Worm (Caenorhabditis elegans) whole organism, mixed stage, embryonic: ENCODE measurements around the gene dct-7.

Experiments
- bed-3 ChIP-seq: fragments of 200-800 bp; sonication (Bioruptor generic); optimal IDR thresholded peaks from 3 replicates; lab custom pipeline; 2018; ENCODE audit warnings: mild to moderate bottlenecking, missing genetic modification characterization, moderate library complexity, missing compliant biosample characterization
- blmp-1 ChIP-seq: fragments of 150-350 bp; optimal IDR thresholded peaks from 2 replicates; lab custom pipeline; 2014; ENCODE audit warnings: missing biosample characterization, missing genetic modification characterization
- ceh-39 ChIP-seq: fragments of 150-350 bp; optimal IDR thresholded peaks from 2 replicates; lab custom pipeline; 2014; ENCODE audit warnings: missing biosample characterization, missing genetic modification characterization
- ceh-43 ChIP-seq: fragments of 200-800 bp; sonication (Bioruptor generic); optimal IDR thresholded peaks from 2 replicates; lab custom pipeline; 2018; ENCODE audit warnings: mild to moderate bottlenecking, missing genetic modification characterization, moderate library complexity, missing compliant biosample characterization
- ceh-83 ChIP-seq: fragments of 200-800 bp; sonication (Bioruptor generic); optimal IDR thresholded peaks from 2 replicates; lab custom pipeline; 2018; ENCODE audit warnings: mild to moderate bottlenecking, missing genetic modification characterization, missing compliant biosample characterization
- ces-1 ChIP-seq: fragments of 150-350 bp; optimal IDR thresholded peaks from 2 replicates; lab custom pipeline; 2014; ENCODE audit warnings: missing biosample characterization, missing genetic modification reagents, missing genetic modification characterization
- cnd-1 ChIP-seq: fragments of 200-800 bp; sonication (Bioruptor generic); optimal IDR thresholded peaks from 2 replicates; lab custom pipeline; 2018; ENCODE audit warnings: mild to moderate bottlenecking, missing genetic modification characterization, missing compliant biosample characterization
- drap-1 ChIP-seq: fragments of 200-800 bp; sonication (Bioruptor generic); optimal IDR thresholded peaks from 3 replicates; lab custom pipeline; 2018; ENCODE audit warnings: mild to moderate bottlenecking, missing genetic modification characterization, missing compliant biosample characterization
- elt-3 ChIP-seq: fragments of 150-350 bp; optimal IDR thresholded peaks from 2 replicates; lab custom pipeline; 2014; ENCODE audit warnings: missing biosample characterization, missing genetic modification characterization
- flh-1 ChIP-seq: fragments of 200-800 bp; sonication (Bioruptor generic); optimal IDR thresholded peaks from 2 replicates; lab custom pipeline; 2018; ENCODE audit warnings: mild to moderate bottlenecking, missing genetic modification characterization, moderate library complexity, missing compliant biosample characterization
- ham-2 ChIP-seq: fragments of 200-800 bp; sonication (Bioruptor generic); optimal IDR thresholded peaks from 2 replicates; lab custom pipeline; 2018; ENCODE audit warnings: mild to moderate bottlenecking, missing genetic modification characterization, missing compliant biosample characterization
- hlh-1 ChIP-seq: fragments of 150-350 bp; optimal IDR thresholded peaks from 2 replicates; lab custom pipeline; 2014; ENCODE audit warnings: missing biosample characterization, missing genetic modification reagents, missing genetic modification characterization
- lin-13 ChIP-seq: fragments of 150-350 bp; optimal IDR thresholded peaks from 2 replicates; lab custom pipeline; 2014; ENCODE audit warnings: missing biosample characterization, missing genetic modification characterization
- lin-32 ChIP-seq: fragments of 200-800 bp; sonication (Bioruptor generic); optimal IDR thresholded peaks from 2 replicates; lab custom pipeline; 2018; ENCODE audit warnings: mild to moderate bottlenecking, missing genetic modification characterization, missing compliant biosample characterization
- lsy-2 ChIP-seq: fragments of 150-350 bp; optimal IDR thresholded peaks from 2 replicates; lab custom pipeline; 2014; ENCODE audit warnings: missing biosample characterization, missing genetic modification characterization
- mab-5 ChIP-seq: fragments of 150-350 bp; optimal IDR thresholded peaks from 2 replicates; lab custom pipeline; 2014; ENCODE audit warnings: missing biosample characterization, missing genetic modification characterization
- mep-1 ChIP-seq: fragments of 150-350 bp; optimal IDR thresholded peaks from 2 replicates; lab custom pipeline; 2017; ENCODE audit warnings: missing biosample characterization, missing genetic modification reagents, missing genetic modification characterization, inconsistent platforms
- mls-2 ChIP-seq: sonication (generic microtip); optimal IDR thresholded peaks from 2 replicates; lab custom pipeline; 2016; ENCODE audit warnings: mild to moderate bottlenecking, missing genetic modification characterization, moderate library complexity, missing compliant biosample characterization
- nhr-12 ChIP-seq: fragments of 150-350 bp; optimal IDR thresholded peaks from 2 replicates; lab custom pipeline; 2014; ENCODE audit warnings: missing biosample characterization, missing genetic modification characterization
- nhr-2 ChIP-seq: fragments of 150-350 bp; optimal IDR thresholded peaks from 2 replicates; lab custom pipeline; 2014; ENCODE audit warnings: missing biosample characterization, missing genetic modification characterization
- nhr-237 ChIP-seq: fragments of 150-350 bp; optimal IDR thresholded peaks from 2 replicates; lab custom pipeline; 2014; ENCODE audit warnings: missing biosample characterization, missing genetic modification characterization
- nhr-76 ChIP-seq: sonication (generic microtip); optimal IDR thresholded peaks from 2 replicates; lab custom pipeline; 2017; ENCODE audit warnings: missing biosample characterization, missing genetic modification characterization
- pha-4 ChIP-seq: fragments of 150-350 bp; optimal IDR thresholded peaks from 2 replicates; lab custom pipeline; 2018; ENCODE audit warnings: missing biosample characterization, missing genetic modification reagents, missing genetic modification characterization
- sem-2 ChIP-seq: fragments of 200-800 bp; sonication (Bioruptor generic); optimal IDR thresholded peaks from 2 replicates; lab custom pipeline; 2018; ENCODE audit warnings: mild to moderate bottlenecking, missing genetic modification characterization, missing compliant biosample characterization
- snpc-4 ChIP-seq: fragments of 150-350 bp; optimal IDR thresholded peaks from 2 replicates; lab custom pipeline; 2014; ENCODE audit warnings: missing biosample characterization, missing genetic modification characterization
- sptf-1 ChIP-seq: sonication (generic microtip); optimal IDR thresholded peaks from 2 replicates; lab custom pipeline; 2017; ENCODE audit warnings: mild to moderate bottlenecking, missing genetic modification characterization, moderate library complexity, missing compliant biosample characterization
- tbx-8 ChIP-seq: fragments of 200-800 bp; sonication (Bioruptor generic); optimal IDR thresholded peaks from 2 replicates; lab custom pipeline; 2018; ENCODE audit warnings: mild to moderate bottlenecking, missing genetic modification characterization, moderate library complexity, missing compliant biosample characterization
- unc-120 ChIP-seq: sonication (generic microtip); optimal IDR thresholded peaks from 2 replicates; lab custom pipeline; 2017; ENCODE audit warnings: missing genetic modification characterization, missing compliant biosample characterization; ENCODE audit not compliant: poor library complexity, severe bottlenecking
- unc-39 ChIP-seq: fragments of 150-350 bp; optimal IDR thresholded peaks from 2 replicates; lab custom pipeline; 2014; ENCODE audit warnings: missing biosample characterization, missing genetic modification characterization
- unc-62 ChIP-seq: fragments of 150-350 bp; optimal IDR thresholded peaks from 2 replicates; lab custom pipeline; 2014; ENCODE audit warnings: missing biosample characterization, missing genetic modification reagents, missing genetic modification characterization
- zip-8 ChIP-seq: fragments of 150-350 bp; optimal IDR thresholded peaks from 2 replicates; lab custom pipeline; 2014; ENCODE audit warnings: missing biosample characterization, missing genetic modification characterization

Gene dct-7

ce11 chrIV:4264649-4265048 is 25.7 kb downstream of the dct-7 start:
- no peak for TF ChIP-seq bed-3
- TF ChIP-seq flh-1 (GFP tag; lab: Kevin White, UChicago), result no peak
- no peak for TF ChIP-seq sem-2 (GFP tag; lab: Kevin White, UChicago)
- no peak for TF ChIP-seq elt-3 (tag; lab: Kevin White, UChicago)
- TF ChIP-seq mep-1 (tag; lab: Kevin White, UChicago), result no peak
- no peak for TF ChIP-seq sptf-1
- no peak for TF ChIP-seq lin-32 (GFP tag; lab: Kevin White, UChicago)
- TF ChIP-seq unc-39, result no peak
- TF ChIP-seq nhr-76 (tag; lab: Kevin White, UChicago), result no peak
- TF ChIP-seq pha-4 (tag; lab: Kevin White, UChicago), result no peak

- TF ChIP-seq unc-39 (no peak), tbx-8 (no peak), lin-32 (GFP tag; lab: Kevin White, UChicago) (no peak), hlh-1 (tag; lab: Kevin White, UChicago) (no peak), nhr-237 (tag; lab: Kevin White, UChicago) (no peak), mep-1 (tag; lab: Kevin White, UChicago) (no peak), unc-120 (tag; lab: Kevin White, UChicago) (no peak), nhr-76 (tag; lab: Kevin White, UChicago) (no peak), ceh-83 (GFP tag; lab: Kevin White, UChicago) (no peak), ceh-43 (no peak), mab-5 (tag; lab: Kevin White, UChicago) (no peak), ceh-39 (tag; lab: Kevin White, UChicago) (no peak), lin-13 (tag; lab: Kevin White, UChicago) (no peak), sem-2 (GFP tag; lab: Kevin White, UChicago) (no peak)
Observed at ce11 chrIV:4262993-4263392, 27.4 kb downstream of the dct-7 start, which contains the start of gene col-33. TSS of gene col-33 (plus strand) at chrIV:4263293.

ce11 chrIV:4259433-4259832 is 30.9 kb downstream of the dct-7 start:
- TF ChIP-seq lsy-2 (no peak), lin-13 (tag; lab: Kevin White, UChicago) (no peak), mls-2 (no peak), lin-32 (GFP tag; lab: Kevin White, UChicago) (no peak), sem-2 (GFP tag; lab: Kevin White, UChicago) (no peak), drap-1 (GFP tag; lab: Kevin White, UChicago) (no peak), bed-3 (no peak), nhr-2 (tag; lab: Kevin White, UChicago) (no peak), blmp-1 (tag; lab: Kevin White, UChicago) (no peak), ham-2 (GFP tag; lab: Kevin White, UChicago) (no peak), tbx-8 (no peak), ces-1 (no peak), cnd-1 (no peak), nhr-12 (no peak), unc-39 (no peak), zip-8 (tag; lab: Kevin White, UChicago) (no peak), elt-3 (tag; lab: Kevin White, UChicago) (no peak), ceh-43 (no peak), nhr-76 (tag; lab: Kevin White, UChicago) (no peak)
- TF ChIP-seq, all 35 proteins: peak for 0

- TF ChIP-seq bed-3 (no peak), lsy-2 (no peak), mab-5 (tag; lab: Kevin White, UChicago) (no peak), ceh-43 (no peak), lin-32 (GFP tag; lab: Kevin White, UChicago) (no peak)
Observed at ce11 chrIV:4254989-4255582, 35.3 kb downstream of the dct-7 start.

ce11 chrIV:4247770-4248169 is 42.6 kb downstream of the dct-7 start, which contains the start of gene ama-1:
TSS of gene ama-1 (plus strand) at chrIV:4248070.
- TF ChIP-seq pha-4 (tag; lab: Kevin White, UChicago), result no peak
- no peak for TF ChIP-seq ceh-43
- TF ChIP-seq hlh-1 (tag; lab: Kevin White, UChicago), result no peak
- no peak for TF ChIP-seq unc-62
- no peak for TF ChIP-seq lin-13 (tag; lab: Kevin White, UChicago)
- TF ChIP-seq zip-8 (tag; lab: Kevin White, UChicago), result no peak
- TF ChIP-seq nhr-237 (tag; lab: Kevin White, UChicago), result no peak
- TF ChIP-seq snpc-4 (tag; lab: Kevin White, UChicago), result no peak
- TF ChIP-seq lsy-2, result no peak
- no peak for TF ChIP-seq mab-5 (tag; lab: Kevin White, UChicago)
